Fruit fly (Drosophila melanogaster) whole organism, embryonic: ENCODE data around the gene Rtnl1.

ENCODE experiments used
- ATbp ChIP-seq: fragments of 200-800 bp; sonication (Bioruptor generic); optimal IDR thresholded peaks from 2 replicates; lab custom pipeline; 2017; ENCODE audit warnings: missing biosample characterization, mild to moderate bottlenecking, missing genetic modification characterization, missing genetic modification reagents
- Atf-2 ChIP-seq: fragments of 200-800 bp; sonication (Bioruptor generic); optimal IDR thresholded peaks from 2 replicates; lab custom pipeline; 2016; ENCODE audit warnings: missing biosample characterization, missing genetic modification characterization
- Awh ChIP-seq: fragments of 200-800 bp; sonication (Bioruptor generic); IDR thresholded peaks from 2 replicates; pipeline ENCODE4, ENCODE4 v1.3.6; 2022; ENCODE audit warnings: missing biosample characterization, missing genetic modification characterization
- Bteb2 ChIP-seq: fragments of 200-800 bp; sonication (Bioruptor generic); optimal IDR thresholded peaks from 2 replicates; lab custom pipeline; 2016; ENCODE audit warnings: missing biosample characterization, missing genetic modification characterization
- CG11085 ChIP-seq: fragments of 200-800 bp; sonication (Bioruptor generic); IDR thresholded peaks from 2 replicates; pipeline ENCODE4 v1.3.6; 2022; ENCODE audit warnings: missing biosample characterization, missing genetic modification characterization
- CG11723 ChIP-seq: fragments of 200-800 bp; sonication (Bioruptor generic); optimal IDR thresholded peaks from 2 replicates; lab custom pipeline; 2017; ENCODE audit warnings: missing biosample characterization, mild to moderate bottlenecking, missing genetic modification characterization
- CG12769 ChIP-seq: fragments of 200-800 bp; sonication (Bioruptor generic); optimal IDR thresholded peaks from 2 replicates; lab custom pipeline; 2019; ENCODE audit warnings: missing biosample characterization, mild to moderate bottlenecking, missing genetic modification characterization, moderate library complexity
- CG13894 ChIP-seq: fragments of 200-800 bp; sonication (Bioruptor generic); optimal IDR thresholded peaks from 3 replicates; lab custom pipeline; 2018; ENCODE audit warnings: missing biosample characterization, mild to moderate bottlenecking, missing genetic modification characterization, moderate library complexity
- CG14965 ChIP-seq: fragments of 200-800 bp; sonication (Bioruptor generic); optimal IDR thresholded peaks from 2 replicates; lab custom pipeline; 2016; ENCODE audit warnings: missing biosample characterization, missing genetic modification characterization, borderline replicate concordance
- CG15269 ChIP-seq: fragments of 200-800 bp; sonication (Bioruptor generic); optimal IDR thresholded peaks from 2 replicates; lab custom pipeline; 2018; ENCODE audit warnings: missing biosample characterization, mild to moderate bottlenecking, missing genetic modification characterization, moderate library complexity
- CG15696 ChIP-seq: fragments of 200-800 bp; sonication (Bioruptor generic); optimal IDR thresholded peaks from 2 replicates; lab custom pipeline; 2019; ENCODE audit warnings: missing biosample characterization, mild to moderate bottlenecking, missing genetic modification characterization, moderate library complexity
- CG1647 ChIP-seq: fragments of 200-800 bp; sonication (Bioruptor generic); optimal IDR thresholded peaks from 3 replicates; lab custom pipeline; 2016; ENCODE audit warnings: missing biosample characterization, missing genetic modification characterization
- CG16815 ChIP-seq: fragments of 200-800 bp; sonication (Bioruptor generic); optimal IDR thresholded peaks from 3 replicates; lab custom pipeline; 2017; ENCODE audit warnings: missing biosample characterization, mild to moderate bottlenecking, missing genetic modification characterization
- CG17612 ChIP-seq: fragments of 200-800 bp; sonication (Bioruptor generic); IDR thresholded peaks from 2 replicates; pipeline ENCODE4 v1.3.6; 2022; ENCODE audit warnings: missing biosample characterization, missing genetic modification characterization
- CG2875 ChIP-seq: fragments of 200-800 bp; sonication (Bioruptor generic); optimal IDR thresholded peaks from 2 replicates; lab custom pipeline; 2017; ENCODE audit warnings: missing biosample characterization, mild to moderate bottlenecking, missing genetic modification characterization, missing genetic modification reagents
- CG3838 ChIP-seq: fragments of 200-800 bp; sonication (Bioruptor generic); optimal IDR thresholded peaks from 3 replicates; lab custom pipeline; 2016; ENCODE audit warnings: missing biosample characterization, missing genetic modification characterization
- CG4707 ChIP-seq: fragments of 200-800 bp; sonication (Bioruptor generic); optimal IDR thresholded peaks from 2 replicates; lab custom pipeline; 2018; ENCODE audit warnings: missing biosample characterization, mild to moderate bottlenecking, missing genetic modification characterization, moderate library complexity
- CG6791 ChIP-seq: fragments of 200-800 bp; sonication (Bioruptor generic); IDR thresholded peaks from 3 replicates; pipeline ENCODE4 v1.3.6; 2022; ENCODE audit warnings: missing biosample characterization, missing genetic modification characterization; ENCODE audit not compliant: partially characterized antibody
- CG8388 ChIP-seq: fragments of 200-800 bp; sonication (Bioruptor generic); optimal IDR thresholded peaks from 2 replicates; lab custom pipeline; 2019; ENCODE audit warnings: missing biosample characterization, mild to moderate bottlenecking, missing genetic modification characterization, moderate library complexity
- CG8924 ChIP-seq: fragments of 200-800 bp; optimal IDR thresholded peaks from 3 replicates; lab custom pipeline; 2019; ENCODE audit warnings: missing biosample characterization, mild to moderate bottlenecking, missing genetic modification characterization, moderate library complexity
- CG9609 ChIP-seq: fragments of 200-800 bp; sonication (Bioruptor generic); optimal IDR thresholded peaks from 3 replicates; lab custom pipeline; 2016; ENCODE audit warnings: missing biosample characterization, missing genetic modification characterization
- CkIIα-i1 ChIP-seq: fragments of 200-800 bp; sonication (Bioruptor generic); IDR thresholded peaks from 2 replicates; pipeline ENCODE4 v1.3.6; 2022; ENCODE audit warnings: missing biosample characterization, missing genetic modification characterization
- D19A ChIP-seq: fragments of 200-800 bp; optimal IDR thresholded peaks from 3 replicates; lab custom pipeline; 2019; ENCODE audit warnings: missing biosample characterization, mild to moderate bottlenecking, missing genetic modification characterization, moderate library complexity
- Doc2 ChIP-seq: fragments of 200-800 bp; sonication (Bioruptor generic); IDR thresholded peaks from 2 replicates; pipeline ENCODE4 v1.3.6; 2022; ENCODE audit warnings: missing biosample characterization, missing genetic modification characterization
- ERR ChIP-seq: fragments of 200-800 bp; sonication (Bioruptor generic); optimal IDR thresholded peaks from 2 replicates; lab custom pipeline; 2016; ENCODE audit warnings: missing biosample characterization, missing genetic modification characterization
- Elba2 ChIP-seq: fragments of 200-800 bp; sonication (Bioruptor generic); optimal IDR thresholded peaks from 3 replicates; lab custom pipeline; 2016; ENCODE audit warnings: missing biosample characterization, missing genetic modification characterization
- Ets97D ChIP-seq: fragments of 200-800 bp; sonication (Bioruptor generic); optimal IDR thresholded peaks from 3 replicates; lab custom pipeline; 2016; ENCODE audit warnings: missing biosample characterization, missing genetic modification characterization
- Hmx ChIP-seq: fragments of 200-800 bp; sonication (Bioruptor generic); optimal IDR thresholded peaks from 2 replicates; lab custom pipeline; 2016; ENCODE audit warnings: missing biosample characterization, missing genetic modification characterization
- Hr39 ChIP-seq: fragments of >200 bp; optimal IDR thresholded peaks from 2 replicates; lab custom pipeline; 2017
- Myb ChIP-seq: fragments of 200-800 bp; sonication (Bioruptor generic); optimal IDR thresholded peaks from 2 replicates; lab custom pipeline; 2016; ENCODE audit warnings: missing biosample characterization, missing genetic modification characterization
- NC2β ChIP-seq: fragments of 200-800 bp; sonication (Bioruptor generic); optimal IDR thresholded peaks from 2 replicates; lab custom pipeline; 2016; ENCODE audit warnings: missing biosample characterization, missing genetic modification characterization
- Rfx ChIP-seq: fragments of 200-800 bp; sonication (Bioruptor generic); IDR thresholded peaks from 2 replicates; pipeline ENCODE4 v1.3.6; 2022; ENCODE audit warnings: missing biosample characterization, missing genetic modification characterization
- Six4 ChIP-seq: fragments of 200-800 bp; sonication (Bioruptor generic); optimal IDR thresholded peaks from 2 replicates; lab custom pipeline; 2016; ENCODE audit warnings: missing biosample characterization, missing genetic modification characterization
- Usf ChIP-seq: fragments of 200-800 bp; sonication (Bioruptor generic); optimal IDR thresholded peaks from 2 replicates; lab custom pipeline; 2017; ENCODE audit warnings: missing genotype, missing biosample characterization, missing genetic modification characterization
- ash1 ChIP-seq: fragments of 200-800 bp; sonication (Bioruptor generic); optimal IDR thresholded peaks from 2 replicates; lab custom pipeline; 2018; ENCODE audit warnings: missing biosample characterization, mild to moderate bottlenecking, missing genetic modification characterization
- cad ChIP-seq: fragments of >200 bp; optimal IDR thresholded peaks from 2 replicates; lab custom pipeline; 2017; ENCODE audit warnings: missing biosample characterization, missing genetic modification characterization
- crol ChIP-seq: fragments of 200-800 bp; sonication (Bioruptor generic); IDR thresholded peaks from 2 replicates; pipeline ENCODE4 v1.3.6; 2022; ENCODE audit warnings: missing biosample characterization, missing genetic modification characterization
- dm ChIP-seq: fragments of 200-800 bp; sonication (Bioruptor generic); optimal IDR thresholded peaks from 3 replicates; lab custom pipeline; 2016; ENCODE audit warnings: missing biosample characterization, missing genetic modification characterization
- ewg ChIP-seq: fragments of 200-800 bp; sonication (Bioruptor generic); optimal IDR thresholded peaks from 3 replicates; lab custom pipeline; 2017; ENCODE audit warnings: mild to moderate bottlenecking, missing biosample characterization, missing genetic modification reagents, missing genetic modification characterization
- fd3F ChIP-seq: fragments of 200-800 bp; sonication (Bioruptor generic); optimal IDR thresholded peaks from 2 replicates; lab custom pipeline; 2018; ENCODE audit warnings: missing biosample characterization, mild to moderate bottlenecking, missing genetic modification characterization, moderate library complexity
- gcm2 ChIP-seq: fragments of 200-800 bp; sonication (Bioruptor generic); optimal IDR thresholded peaks from 2 replicates; lab custom pipeline; 2016; ENCODE audit warnings: missing biosample characterization, missing genetic modification characterization
- inv ChIP-seq: fragments of 200-800 bp; sonication (Bioruptor generic); IDR thresholded peaks from 2 replicates; pipeline ENCODE4 v1.3.6; 2022; ENCODE audit warnings: missing biosample characterization, missing genetic modification characterization; ENCODE audit not compliant: partially characterized antibody
- nau ChIP-seq: fragments of 200-800 bp; sonication (Bioruptor generic); optimal IDR thresholded peaks from 3 replicates; lab custom pipeline; 2017; ENCODE audit warnings: missing biosample characterization, mild to moderate bottlenecking, missing genetic modification characterization, missing genetic modification reagents
- nerfin-2 ChIP-seq: fragments of 200-800 bp; sonication (Bioruptor generic); IDR thresholded peaks from 2 replicates; pipeline ENCODE4 v1.3.6; 2022; ENCODE audit warnings: missing biosample characterization, missing genetic modification characterization; ENCODE audit not compliant: partially characterized antibody
- prd ChIP-seq, 3 experiments: fragments of >200 bp in 2 of 3; fragments of 200-800 bp in 1 of 3; sonication (Bioruptor generic) in 1 of 3; optimal IDR thresholded peaks in 2 of 3; IDR thresholded peaks in 1 of 3; 2 replicates in 2 of 3; 3 replicates in 1 of 3; pipeline versions ENCODE4 v1.3.6 to Lab custom; 2017 to 2022; ENCODE audit warnings: missing biosample characterization in 1 of 3, missing genetic modification characterization in 1 of 3
- sr ChIP-seq: fragments of 200-800 bp; sonication (Bioruptor generic); IDR thresholded peaks from 3 replicates; pipeline ENCODE4 v1.3.6; 2022; ENCODE audit warnings: missing biosample characterization, missing genetic modification characterization
- ssp ChIP-seq: fragments of 200-800 bp; sonication (Bioruptor generic); IDR thresholded peaks from 2 replicates; pipeline ENCODE4 v1.3.6; 2022; ENCODE audit warnings: missing biosample characterization, missing genetic modification characterization
- tll ChIP-seq, 2 experiments: fragments of 200-800 bp in 1 of 2; fragments of >200 bp in 1 of 2; sonication (Bioruptor generic) in 1 of 2; optimal IDR thresholded peaks; 2 replicates each; lab custom pipeline; 2017 to 2019; ENCODE audit warnings: missing biosample characterization in 2 of 2, missing genetic modification characterization in 2 of 2, mild to moderate bottlenecking in 1 of 2, moderate library complexity in 1 of 2
- ttk ChIP-seq: fragments of 200-800 bp; sonication (Bioruptor generic); IDR thresholded peaks from 2 replicates; pipeline ENCODE4 v2.1.2; 2022; ENCODE audit warnings: missing biosample characterization, missing genetic modification characterization
- tx ChIP-seq: fragments of 200-800 bp; sonication (Bioruptor generic); optimal IDR thresholded peaks from 2 replicates; lab custom pipeline; 2016; ENCODE audit warnings: missing biosample characterization, missing genetic modification characterization

The Rtnl1 gene

DNA sequence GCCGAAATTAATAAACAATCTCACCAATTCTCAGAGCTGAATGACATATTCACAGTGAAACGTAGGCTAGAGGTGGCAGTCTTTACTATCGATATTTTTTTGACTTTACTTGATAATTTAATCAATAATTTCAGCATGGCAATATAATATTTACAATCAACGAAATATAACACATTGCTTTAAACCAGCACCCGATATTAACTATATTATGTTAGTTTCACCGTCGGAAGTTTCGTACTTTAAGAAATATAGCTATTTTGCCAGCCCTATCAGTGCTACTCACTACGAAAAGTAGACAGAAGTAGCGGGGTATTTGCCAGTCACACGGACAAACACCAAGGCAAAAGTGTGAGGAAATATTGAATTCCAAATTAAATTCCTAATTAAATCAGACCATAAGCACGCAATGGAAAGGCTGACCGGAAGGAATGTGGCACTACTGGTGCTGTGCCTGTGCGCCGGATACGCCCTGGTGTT is 1.3 kb upstream of the Rtnl1 start, which contains the start of the genes CG31917, Tfb5 and SelT (continued):
- TF ChIP-seq ERR (peak; percentile 25), CG16815 (GFP tag; lab: Kevin White, UChicago) (no peak), Rfx (GFP tag; lab: Robert Waterston, UW) (peak; percentile 80), Usf (peak; percentile 10), CG11085 (GFP tag; lab: Robert Waterston, UW) (no peak), CG8388 (GFP tag; lab: Kevin White, UChicago) (peak; percentile 35), Elba2 (GFP tag; lab: Kevin White, UChicago) (no peak), CG1647 (peak; percentile 35), fd3F (GFP tag; lab: Kevin White, UChicago) (peak; percentile 54), Myb (peak; percentile 14), Bteb2 (GFP tag; lab: Kevin White, UChicago) (peak; percentile 36), Hr39 (no peak), crol (GFP tag; lab: Robert Waterston, UW) (no peak), ewg (GFP tag; lab: Kevin White, UChicago) (peak; percentile 36), CG2875 (GFP tag; lab: Kevin White, UChicago) (no peak), cad (GFP tag; lab: Kevin White, UChicago) (no peak), CG13894 (tag; lab: Kevin White, UChicago) (no peak), tll (GFP tag; optimal IDR thresholded peaks at IDR 0.05; lab: Kevin White, UChicago) (peak in 1 of 2 experiments; percentile 64), nerfin-2 (GFP tag; lab: Robert Waterston, UW) (peak; percentile 37; the same call in 1 of the 2 replicates), dm (GFP tag; lab: Kevin White, UChicago) (peak; percentile 62), CG3838 (GFP tag; lab: Kevin White, UChicago) (peak; percentile 38), CG14965 (GFP tag; lab: Kevin White, UChicago) (no peak), CG12769 (tag; lab: Kevin White, UChicago) (no peak), NC2β (GFP tag; lab: Kevin White, UChicago) (peak; percentile 68), CG8924 (tag; lab: Kevin White, UChicago) (peak; percentile 62), CG15269 (tag; lab: Kevin White, UChicago) (no peak), ssp (0 out of 2 replicates have a peak, but pooled peaks have one; percentile 23), CG4707 (GFP tag; lab: Kevin White, UChicago) (no peak), CG17612 (GFP tag; lab: Robert Waterston, UW) (no peak), CkIIα-i1 (no peak), ATbp (no peak), Six4 (GFP tag; lab: Kevin White, UChicago) (no peak), tx (GFP tag; lab: Kevin White, UChicago) (peak; percentile 47), CG9609 (GFP tag; lab: Kevin White, UChicago) (peak; percentile 50), ttk (GFP tag; lab: Robert Waterston, UW) (no peak), sr (GFP tag; lab: Robert Waterston, UW) (no peak), nau (GFP tag; lab: Kevin White, UChicago) (no peak), CG6791 (GFP tag; lab: Robert Waterston, UW) (peak; percentile 57; the same call in 2 of the 3 replicates), prd (optimal IDR thresholded peaks at IDR 0.05; lab: Kevin White, UChicago) (no peak), prd (GFP tag; IDR thresholded peaks at IDR 0.05; lab: Robert Waterston, UW) (peak; percentile 55; the same call in 2 of the 3 replicates), D19A (no peak), Doc2 (GFP tag; lab: Robert Waterston, UW) (no peak), CG11723 (GFP tag; lab: Kevin White, UChicago) (no peak), CG15696 (tag; lab: Kevin White, UChicago) (peak; percentile 50), gcm2 (GFP tag; lab: Kevin White, UChicago) (no peak), Hmx (GFP tag; lab: Kevin White, UChicago) (no peak), Atf-2 (GFP tag; lab: Kevin White, UChicago) (peak; percentile 30), ash1 (GFP tag; lab: Kevin White, UChicago) (no peak), inv (GFP tag; lab: Robert Waterston, UW) (peak; percentile 71), Awh (no peak), Ets97D (GFP tag; lab: Kevin White, UChicago) (peak; percentile 65)
